Worm (Caenorhabditis elegans): Measurements from ENCODE around the gene Y57G11C.42.

DNA sequence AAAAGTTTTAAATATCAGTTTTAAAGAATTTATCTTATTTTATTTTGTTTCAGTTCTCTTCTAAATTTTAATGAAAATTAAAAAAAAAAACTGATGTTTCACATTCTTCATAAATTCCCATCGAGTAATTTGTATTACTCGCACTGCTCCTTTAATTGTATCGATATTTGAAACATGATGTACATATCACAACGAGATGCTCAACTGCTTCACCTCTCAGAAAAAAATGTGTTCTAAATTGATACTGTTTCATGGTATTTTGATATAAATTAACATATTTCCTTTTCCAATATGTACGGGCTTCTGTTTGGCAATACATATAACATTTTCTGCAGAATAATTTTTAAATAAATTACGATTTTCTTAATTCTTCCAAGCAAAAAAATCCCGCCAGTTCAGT is 40.6 kb upstream of the Y57G11C.42 start:
- no peak for TF ChIP-seq ama-1 (optimal IDR thresholded peaks at IDR 0.05)
- TF ChIP-seq flt-1 (GFP tag; IDR thresholded peaks at IDR 0.05): no peak
- no peak for TF ChIP-seq pes-1 (GFP tag; IDR thresholded peaks at IDR 0.05)
- TF ChIP-seq scrt-1 (GFP tag; IDR thresholded peaks at IDR 0.05): no peak
- TF ChIP-seq tbx-11 (GFP tag; IDR thresholded peaks at IDR 0.05): no peak
- TF ChIP-seq ceh-13 (GFP tag; optimal IDR thresholded peaks at IDR 0.05): no peak

Measured in whole organism, early embryonic.